Fruit fly (Drosophila melanogaster): ENCODE results near the gene TkR99D.

TkR99D gene

DNA sequence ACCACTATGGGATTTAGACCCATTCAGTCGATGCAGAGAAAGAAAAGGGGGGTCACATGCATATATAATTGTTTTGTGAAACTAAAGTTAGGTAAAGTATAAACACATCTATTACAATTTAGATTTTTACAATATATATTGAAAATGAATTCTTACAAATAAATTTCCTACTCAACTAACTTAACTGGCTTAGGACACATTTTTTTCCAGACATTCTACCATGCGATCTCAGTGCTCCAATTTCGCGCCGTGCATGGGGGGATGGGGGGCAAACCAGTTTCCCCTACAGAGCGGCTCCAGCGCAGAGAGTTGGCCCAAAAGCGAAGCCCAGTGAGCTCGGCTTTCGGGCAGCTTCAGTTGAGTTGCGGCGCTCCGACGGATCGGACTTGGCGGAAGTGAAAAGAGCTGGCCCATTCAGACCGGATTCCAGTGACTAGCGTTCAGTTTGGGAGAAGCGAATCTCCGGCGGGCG lies 13.9 kb upstream of the TkR99D start, which contains the start of gene CG7896 (continued):
- peak; percentile 68 for TF ChIP-seq CG2120 (GFP tag; optimal IDR thresholded peaks at IDR 0.05)
- no peak for TF ChIP-seq CG2199 (GFP tag; IDR thresholded peaks at IDR 0.05)
- TF ChIP-seq stc (GFP tag; IDR thresholded peaks at IDR 0.05), result peak; percentile 80
- no peak for TF ChIP-seq YL-1 (GFP tag; optimal IDR thresholded peaks at IDR 0.05)
- peak; percentile 62 for TF ChIP-seq Gsc (GFP tag; IDR thresholded peaks at IDR 0.05)
- TF ChIP-seq sens (GFP tag), result peak; percentile 72
- peak; percentile 16; the same call in 1 of the 2 replicates for TF ChIP-seq Ravus (GFP tag; IDR thresholded peaks at IDR 0.05)
- TF ChIP-seq CG6791 (GFP tag; IDR thresholded peaks at IDR 0.05; ENCODE audit: partially characterized antibody), result 0 out of 3 replicates have a peak, but pooled peaks have one; percentile 27
- peak; percentile 67 for TF ChIP-seq CG12769 (tag; optimal IDR thresholded peaks at IDR 0.05)
- peak; percentile 69 for TF ChIP-seq esg (GFP tag; conservative IDR thresholded peaks at IDR 0.05)
- TF ChIP-seq zfh1 (GFP tag; IDR thresholded peaks at IDR 0.05), result peak; percentile 81
- TF ChIP-seq CG33557 (GFP tag; optimal IDR thresholded peaks at IDR 0.05), result peak; percentile 61
- TF ChIP-seq HLH3B (GFP tag; IDR thresholded peaks at IDR 0.05), result peak; percentile 76
- no peak for TF ChIP-seq CG7271 (tag; optimal IDR thresholded peaks at IDR 0.05)
- TF ChIP-seq CG1792 (GFP tag; optimal IDR thresholded peaks at IDR 0.05), result no peak
- TF ChIP-seq CG31224 (GFP tag; IDR thresholded peaks at IDR 0.05), result peak; percentile 72
- TF ChIP-seq toy (GFP tag; IDR thresholded peaks at IDR 0.05), result peak; percentile 45; the same call in 1 of the 2 replicates
- no peak for TF ChIP-seq fu2 (GFP tag; optimal IDR thresholded peaks at IDR 0.05)
- peak; percentile 71 for TF ChIP-seq Taf1 (GFP tag; IDR thresholded peaks at IDR 0.05)
- TF ChIP-seq CG17568 (GFP tag; optimal IDR thresholded peaks at IDR 0.05), result no peak
- TF ChIP-seq tgo (GFP tag; IDR thresholded peaks at IDR 0.05), result peak; percentile 88
- peak; percentile 41 for TF ChIP-seq CG6254 (GFP tag; optimal IDR thresholded peaks at IDR 0.05)
- peak; percentile 76 for TF ChIP-seq sisA (GFP tag; IDR thresholded peaks at IDR 0.05)
- TF ChIP-seq Fer3 (tag; optimal IDR thresholded peaks at IDR 0.05), result peak; percentile 56
- peak; percentile 69 for TF ChIP-seq CG14014 (GFP tag; IDR thresholded peaks at IDR 0.05)
- TF ChIP-seq hb (GFP tag; IDR thresholded peaks at IDR 0.05; ENCODE audit: partially characterized antibody), result no peak
- TF ChIP-seq fd102C (GFP tag; optimal IDR thresholded peaks at IDR 0.05), result no peak
- TF ChIP-seq CG2712 (tag; optimal IDR thresholded peaks at IDR 0.05), result peak; percentile 84
- peak; percentile 57 for TF ChIP-seq tio (GFP tag; optimal IDR thresholded peaks at IDR 0.05)
- peak; percentile 65 for TF ChIP-seq CG12391 (tag; optimal IDR thresholded peaks at IDR 0.05)
- TF ChIP-seq CG2129 (GFP tag; IDR thresholded peaks at IDR 0.05; ENCODE audit: partially characterized antibody), result no peak
- peak; percentile 8 for TF ChIP-seq CG10274 (GFP tag; optimal IDR thresholded peaks at IDR 0.05)
- TF ChIP-seq CG11560 (tag; IDR thresholded peaks at IDR 0.05), result no peak
- peak; percentile 72 for TF ChIP-seq CG8924 (tag; optimal IDR thresholded peaks at IDR 0.05)
- peak; percentile 49; the same call in 1 of the 2 replicates for TF ChIP-seq CG43689 (GFP tag; IDR thresholded peaks at IDR 0.05)
- peak; percentile 63 for TF ChIP-seq Sox102F (GFP tag; optimal IDR thresholded peaks at IDR 0.05)
- peak; percentile 69; the same call in 1 of the 3 replicates for TF ChIP-seq gce (GFP tag; IDR thresholded peaks at IDR 0.05)
- no peak for TF ChIP-seq CG12236 (GFP tag; optimal IDR thresholded peaks at IDR 0.05)
- TF ChIP-seq dmrt99B (tag; optimal IDR thresholded peaks at IDR 0.05), result peak; percentile 75
- no peak for TF ChIP-seq CG4707 (GFP tag; optimal IDR thresholded peaks at IDR 0.05)
- TF ChIP-seq maf-S (GFP tag; optimal IDR thresholded peaks at IDR 0.05), result no peak
- TF ChIP-seq hth (optimal IDR thresholded peaks at IDR 0.05), result no peak
- peak; percentile 71; the same call in 2 of the 3 replicates for TF ChIP-seq CG14050 (GFP tag; IDR thresholded peaks at IDR 0.05)
- peak; percentile 25 for TF ChIP-seq Six4 (GFP tag; optimal IDR thresholded peaks at IDR 0.05)
- TF ChIP-seq Bdp1 (GFP tag; optimal IDR thresholded peaks at IDR 0.05), result no peak
- peak; percentile 90 for TF ChIP-seq Drgx (GFP tag; IDR thresholded peaks at IDR 0.05)
- peak; percentile 78 for TF ChIP-seq CG32772 (GFP tag; IDR thresholded peaks at IDR 0.05)
- peak; percentile 26 for TF ChIP-seq HmgZ (tag; optimal IDR thresholded peaks at IDR 0.05)
- peak; percentile 71; the same call in 1 of the 3 replicates for TF ChIP-seq Mrtf (GFP tag; IDR thresholded peaks at IDR 0.05)
- TF ChIP-seq CG31441 (GFP tag; IDR thresholded peaks at IDR 0.05), result peak; percentile 84
- TF ChIP-seq Bgb (GFP tag; IDR thresholded peaks at IDR 0.05; ENCODE audit: partially characterized antibody), result no peak
